Fruit fly (Drosophila melanogaster): ENCODE results near the gene CG13877.

CG13877 gene

DNA sequence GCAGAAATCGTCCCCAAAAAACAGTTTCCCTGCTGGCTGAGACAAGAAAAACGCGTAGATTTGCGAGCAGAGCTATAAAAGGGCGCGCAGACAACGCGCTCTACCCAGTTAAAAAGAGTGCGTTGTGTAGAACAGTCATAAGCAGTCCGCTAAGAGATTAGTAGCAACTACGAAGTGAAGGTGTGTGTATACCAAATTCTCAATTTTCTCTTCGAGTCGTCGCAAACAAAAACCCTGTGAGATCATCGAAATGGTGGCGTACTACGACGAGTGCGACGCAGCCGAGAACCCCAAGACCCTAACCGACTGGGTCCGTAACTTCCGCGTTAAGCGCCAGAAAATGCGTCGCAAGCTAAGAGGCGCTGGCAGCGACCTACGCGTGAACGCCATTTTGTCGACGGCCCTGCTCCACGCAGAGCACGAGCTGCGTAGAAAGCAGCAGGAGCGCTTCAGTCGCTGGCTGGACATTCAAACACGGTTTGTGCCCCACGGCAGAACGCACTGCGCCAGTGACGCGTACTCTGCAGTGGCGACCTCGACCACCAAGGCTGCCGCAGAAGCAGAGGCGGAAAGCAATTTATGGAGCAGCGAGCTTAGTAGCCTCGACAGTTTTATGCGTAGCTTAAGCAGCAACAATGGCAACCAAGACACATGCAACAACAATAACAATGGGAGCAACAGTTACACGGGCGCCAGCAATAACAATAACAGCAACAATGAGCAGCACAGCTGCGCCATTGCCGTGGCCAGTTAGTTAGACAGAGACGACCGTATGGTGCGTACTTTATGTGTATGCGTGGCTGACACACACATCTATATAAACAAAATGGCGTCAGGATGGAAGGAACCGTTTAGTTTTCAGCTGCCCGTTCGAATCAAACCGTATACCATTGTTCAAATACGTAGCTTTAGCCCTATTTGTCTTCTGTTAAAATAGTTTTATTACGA, 6.4 kb downstream of the CG13877 start (continued):
- TF ChIP-seq CG10979 (tag; optimal IDR thresholded peaks at IDR 0.05) (no peak), ac (GFP tag; optimal IDR thresholded peaks at IDR 0.05) (peak; percentile 17), CG10959 (GFP tag; IDR thresholded peaks at IDR 0.05) (peak; percentile 9; the same call in 1 of the 2 replicates), ken (GFP tag; IDR thresholded peaks at IDR 0.05) (peak; percentile 9; the same call in 2 of the 3 replicates), vvl (GFP tag; IDR thresholded peaks at IDR 0.05) (peak; percentile 39), Xrp1 (GFP tag; IDR thresholded peaks at IDR 0.05) (peak; percentile 18), fd64A (GFP tag; optimal IDR thresholded peaks at IDR 0.05) (peak; percentile 1), CG15073 (GFP tag; optimal IDR thresholded peaks at IDR 0.05) (no peak), pho (GFP tag; optimal IDR thresholded peaks at IDR 0.05) (peak; percentile 34), p53 (GFP tag; optimal IDR thresholded peaks at IDR 0.05) (no peak), z (GFP tag; IDR thresholded peaks at IDR 0.05) (peak; percentile 36; the same call in 1 of the 3 replicates), CG12299 (tag; optimal IDR thresholded peaks at IDR 0.05) (no peak), zen (tag; optimal IDR thresholded peaks at IDR 0.05) (no peak), CG12219 (GFP tag; optimal IDR thresholded peaks at IDR 0.05) (peak; percentile 21), NFAT (GFP tag; IDR thresholded peaks at IDR 0.05) (peak; percentile 73), CG8388 (GFP tag; optimal IDR thresholded peaks at IDR 0.05) (no peak), CG13296 (GFP tag; optimal IDR thresholded peaks at IDR 0.05) (peak; percentile 13), pan (optimal IDR thresholded peaks at IDR 0.05) (no peak), pan (GFP tag; optimal IDR thresholded peaks at IDR 0.05 in 1 of 2, IDR thresholded peaks at IDR 0.05 in 1 of 2) (peak in 1 of 2 experiments; percentile 48), schlank (tag; optimal IDR thresholded peaks at IDR 0.05) (no peak), bowl (GFP tag; IDR thresholded peaks at IDR 0.05) (no peak), zfh1 (GFP tag; IDR thresholded peaks at IDR 0.05) (peak; percentile 57; the same call in 2 of the 3 replicates), CG32772 (GFP tag; IDR thresholded peaks at IDR 0.05) (no peak), ftz-f1 (GFP tag; optimal IDR thresholded peaks at IDR 0.05) (peak; percentile 89), Aef1 (GFP tag; IDR thresholded peaks at IDR 0.05) (peak; percentile 64; the same call in 2 of the 3 replicates), Trl (optimal IDR thresholded peaks at IDR 0.05) (peak in 1 of 2 experiments; percentile 28), Trl (GFP tag; optimal IDR thresholded peaks at IDR 0.05) (peak; percentile 22), Myb (GFP tag; optimal IDR thresholded peaks at IDR 0.05) (no peak), sug (tag; optimal IDR thresholded peaks at IDR 0.05) (peak; percentile 44), ap (GFP tag; IDR thresholded peaks at IDR 0.05) (peak; percentile 15; the same call in 1 of the 2 replicates), CG6175 (GFP tag; IDR thresholded peaks at IDR 0.05) (peak; percentile 72; the same call in 1 of the 3 replicates), pros (GFP tag; optimal IDR thresholded peaks at IDR 0.05) (peak; percentile 36), Usf (GFP tag; optimal IDR thresholded peaks at IDR 0.05) (no peak), CG1602 (GFP tag; optimal IDR thresholded peaks at IDR 0.05) (no peak), CG31224 (GFP tag; IDR thresholded peaks at IDR 0.05) (peak; percentile 36; the same call in 1 of the 2 replicates), CG17328 (GFP tag; IDR thresholded peaks at IDR 0.05) (peak; percentile 30; the same call in 1 of the 2 replicates), Nf-YC (tag; optimal IDR thresholded peaks at IDR 0.05) (peak; percentile 24), HLH3B (GFP tag; IDR thresholded peaks at IDR 0.05) (peak; percentile 11; the same call in 1 of the 2 replicates), CG12769 (tag; optimal IDR thresholded peaks at IDR 0.05) (peak; percentile 16), al (GFP tag; IDR thresholded peaks at IDR 0.05) (no peak), jumu (GFP tag; optimal IDR thresholded peaks at IDR 0.05) (peak; percentile 8), cad (GFP tag; optimal IDR thresholded peaks at IDR 0.05) (no peak), croc (GFP tag; conservative IDR thresholded peaks at IDR 0.05) (no peak), CG4707 (GFP tag; optimal IDR thresholded peaks at IDR 0.05) (no peak), Awh (GFP tag; IDR thresholded peaks at IDR 0.05) (peak; percentile 32; the same call in 1 of the 2 replicates), CG9437 (GFP tag; optimal IDR thresholded peaks at IDR 0.05) (no peak), H2.0 (GFP tag; IDR thresholded peaks at IDR 0.05) (0 out of 2 replicates have a peak, but pooled peaks have one; percentile 10), CG18764 (GFP tag; optimal IDR thresholded peaks at IDR 0.05) (no peak), repo (GFP tag; optimal IDR thresholded peaks at IDR 0.05) (no peak), sr (GFP tag; IDR thresholded peaks at IDR 0.05) (0 out of 3 replicates have a peak, but pooled peaks have one; percentile 21)
